Fruit fly (Drosophila melanogaster) Kc167 (cell line): ENCODE measurements around the gene CG31522.

ENCODE experiments used
- Sin3A ChIP-seq: fragments of >200 bp; optimal IDR thresholded peaks from 2 replicates; lab custom pipeline; 2018; ENCODE audit warnings: missing external identifiers
- h ChIP-seq: fragments of >200 bp; optimal IDR thresholded peaks from 3 replicates; lab custom pipeline; 2018; ENCODE audit warnings: missing external identifiers
- psq ChIP-seq: fragments of >200 bp; optimal IDR thresholded peaks from 2 replicates; lab custom pipeline; 2017; ENCODE audit warnings: missing external identifiers
- ttk ChIP-seq: sonication (Bioruptor generic); optimal IDR thresholded peaks from 2 replicates; lab custom pipeline; 2017; ENCODE audit warnings: missing external identifiers

dm6 chr3R:4478220-4479037 is 15.7 kb upstream of the CG31522 start:
- TF ChIP-seq ttk (lab: Kevin White, UChicago) (no peak), Sin3A (no peak), psq (lab: Kevin White, UChicago) (no peak), h (lab: Kevin White, UChicago) (no peak)
